Fruit fly (Drosophila melanogaster) whole organism, embryonic: Measurements from ENCODE around the gene Agpat3.

Source experiments
- Ada2b ChIP-seq: fragments of 200-800 bp; sonication (Bioruptor generic); IDR thresholded peaks from 2 replicates; pipeline ENCODE4 v1.3.6; 2022; ENCODE audit warnings: missing biosample characterization, missing genetic modification characterization
- Aef1 ChIP-seq: fragments of 200-800 bp; sonication (Bioruptor generic); IDR thresholded peaks from 3 replicates; pipeline ENCODE4 v1.3.6; 2022; ENCODE audit warnings: missing biosample characterization, missing genetic modification characterization
- Bdp1 ChIP-seq: fragments of 200-800 bp; sonication (Bioruptor generic); optimal IDR thresholded peaks from 3 replicates; lab custom pipeline; 2016; ENCODE audit warnings: missing biosample characterization, missing genetic modification characterization
- CG10209 ChIP-seq: fragments of 200-800 bp; sonication (Bioruptor generic); optimal IDR thresholded peaks from 3 replicates; lab custom pipeline; 2017; ENCODE audit warnings: missing biosample characterization, mild to moderate bottlenecking, missing genetic modification characterization, missing genetic modification reagents
- CG10431 ChIP-seq: fragments of 200-800 bp; sonication (Bioruptor generic); optimal IDR thresholded peaks from 3 replicates; lab custom pipeline; 2018; ENCODE audit warnings: missing biosample characterization, mild to moderate bottlenecking, missing genetic modification characterization
- CG10462 ChIP-seq: fragments of 200-800 bp; sonication (Bioruptor generic); optimal IDR thresholded peaks from 2 replicates; lab custom pipeline; 2016; ENCODE audit warnings: missing biosample characterization, missing genetic modification characterization
- CG10654 ChIP-seq: fragments of 200-800 bp; sonication (Bioruptor generic); optimal IDR thresholded peaks from 2 replicates; lab custom pipeline; 2016; ENCODE audit warnings: missing biosample characterization, missing genetic modification characterization
- CG11696 ChIP-seq: fragments of 200-800 bp; sonication (Bioruptor generic); IDR thresholded peaks from 2 replicates; pipeline ENCODE4 v1.3.6; 2022; ENCODE audit warnings: missing biosample characterization, missing genetic modification characterization
- CG12236 ChIP-seq: fragments of 200-800 bp; sonication (Bioruptor generic); optimal IDR thresholded peaks from 2 replicates; lab custom pipeline; 2016; ENCODE audit warnings: missing biosample characterization, missing genetic modification characterization
- CG1529 ChIP-seq: fragments of 200-800 bp; sonication (Bioruptor generic); optimal IDR thresholded peaks from 3 replicates; lab custom pipeline; 2018; ENCODE audit warnings: missing biosample characterization, missing genetic modification characterization
- CG1792 ChIP-seq: fragments of 200-800 bp; sonication (Bioruptor generic); optimal IDR thresholded peaks from 2 replicates; lab custom pipeline; 2016; ENCODE audit warnings: missing biosample characterization, missing genetic modification characterization
- CG18476 ChIP-seq: fragments of 200-800 bp; sonication (Bioruptor generic); optimal IDR thresholded peaks from 2 replicates; lab custom pipeline; 2016; ENCODE audit warnings: missing biosample characterization, mild to moderate bottlenecking, missing genetic modification characterization
- CG2678 ChIP-seq: fragments of 200-800 bp; sonication (Bioruptor generic); optimal IDR thresholded peaks from 3 replicates; lab custom pipeline; 2019; ENCODE audit warnings: missing biosample characterization, mild to moderate bottlenecking, missing genetic modification characterization, moderate library complexity
- CG3838 ChIP-seq: fragments of 200-800 bp; sonication (Bioruptor generic); optimal IDR thresholded peaks from 3 replicates; lab custom pipeline; 2016; ENCODE audit warnings: missing biosample characterization, missing genetic modification characterization
- CG4424 ChIP-seq: fragments of 200-800 bp; sonication (Bioruptor generic); optimal IDR thresholded peaks from 3 replicates; lab custom pipeline; 2016; ENCODE audit warnings: missing biosample characterization, missing genetic modification characterization
- CG4730 ChIP-seq: fragments of 200-800 bp; sonication (Bioruptor generic); IDR thresholded peaks from 2 replicates; pipeline ENCODE4 v1.3.6; 2022; ENCODE audit warnings: missing biosample characterization, missing genetic modification characterization
- CG5245 ChIP-seq: fragments of 200-800 bp; sonication (Bioruptor generic); optimal IDR thresholded peaks from 3 replicates; lab custom pipeline; 2016; ENCODE audit warnings: missing biosample characterization, missing genetic modification characterization
- CG6765 ChIP-seq: fragments of 200-800 bp; sonication (Bioruptor generic); optimal IDR thresholded peaks from 3 replicates; lab custom pipeline; 2017; ENCODE audit warnings: missing biosample characterization, mild to moderate bottlenecking, missing genetic modification characterization
- CG6813 ChIP-seq: fragments of 200-800 bp; sonication (Bioruptor generic); optimal IDR thresholded peaks from 2 replicates; lab custom pipeline; 2017; ENCODE audit warnings: missing biosample characterization, missing genetic modification characterization, mild to moderate bottlenecking, moderate library complexity, missing genetic modification reagents
- CG7271 ChIP-seq: fragments of 200-800 bp; sonication (Bioruptor generic); optimal IDR thresholded peaks from 2 replicates; lab custom pipeline; 2018; ENCODE audit warnings: missing biosample characterization, mild to moderate bottlenecking, missing genetic modification characterization, moderate library complexity
- CG7556 ChIP-seq: fragments of 200-800 bp; sonication (Bioruptor generic); optimal IDR thresholded peaks from 2 replicates; lab custom pipeline; 2017; ENCODE audit warnings: missing biosample characterization, mild to moderate bottlenecking, missing genetic modification characterization
- CG8765 ChIP-seq: fragments of 200-800 bp; sonication (Bioruptor generic); IDR thresholded peaks from 2 replicates; pipeline ENCODE4 v1.3.6; 2022; ENCODE audit warnings: missing biosample characterization, missing genetic modification characterization
- CG8944 ChIP-seq: fragments of 200-800 bp; sonication (Bioruptor generic); optimal IDR thresholded peaks from 3 replicates; lab custom pipeline; 2016; ENCODE audit warnings: missing biosample characterization, missing genetic modification characterization
- CG9437 ChIP-seq: fragments of 200-800 bp; sonication (Bioruptor generic); optimal IDR thresholded peaks from 2 replicates; lab custom pipeline; 2018; ENCODE audit warnings: missing biosample characterization, mild to moderate bottlenecking, missing genetic modification characterization
- CHES-1-like ChIP-seq: fragments of 200-800 bp; sonication (Bioruptor generic); optimal IDR thresholded peaks from 2 replicates; lab custom pipeline; 2016; ENCODE audit warnings: missing biosample characterization, missing genetic modification characterization
- Chrac-16 ChIP-seq: fragments of 200-800 bp; sonication (Bioruptor generic); optimal IDR thresholded peaks from 3 replicates; lab custom pipeline; 2016; ENCODE audit warnings: missing biosample characterization, missing genetic modification characterization
- Dfd ChIP-seq, 2 experiments: fragments of >200 bp; optimal IDR thresholded peaks; 2 replicates each; lab custom pipeline; 2017; ENCODE audit warnings: missing biosample characterization in 2 of 2, missing genetic modification characterization in 2 of 2
- Hr39 ChIP-seq: fragments of >200 bp; optimal IDR thresholded peaks from 2 replicates; lab custom pipeline; 2017
- Jarid2 ChIP-seq: fragments of 200-800 bp; sonication (Bioruptor generic); optimal IDR thresholded peaks from 3 replicates; lab custom pipeline; 2017; ENCODE audit warnings: mild to moderate bottlenecking, missing biosample characterization, missing genetic modification reagents, missing genetic modification characterization
- Lhr ChIP-seq: fragments of 200-800 bp; sonication (Bioruptor generic); optimal IDR thresholded peaks from 3 replicates; lab custom pipeline; 2017; ENCODE audit warnings: mild to moderate bottlenecking, missing biosample characterization, missing genetic modification reagents, missing genetic modification characterization
- Mad ChIP-seq: fragments of 200-800 bp; sonication (Bioruptor generic); optimal IDR thresholded peaks from 2 replicates; lab custom pipeline; 2016; ENCODE audit warnings: missing biosample characterization, missing genetic modification characterization
- Taf1 ChIP-seq: fragments of 200-800 bp; sonication (Bioruptor generic); IDR thresholded peaks from 2 replicates; pipeline ENCODE4 v1.3.6; 2022; ENCODE audit warnings: missing biosample characterization, missing genetic modification characterization
- Vsx1 ChIP-seq: fragments of 200-800 bp; sonication (Bioruptor generic); optimal IDR thresholded peaks from 2 replicates; lab custom pipeline; 2017; ENCODE audit warnings: missing biosample characterization, mild to moderate bottlenecking, missing genetic modification characterization, missing genetic modification reagents
- YL-1 ChIP-seq: fragments of 200-800 bp; sonication (Bioruptor generic); optimal IDR thresholded peaks from 3 replicates; lab custom pipeline; 2017; ENCODE audit warnings: missing biosample characterization, mild to moderate bottlenecking, missing genetic modification characterization
- br ChIP-seq: fragments of >200 bp; optimal IDR thresholded peaks from 2 replicates; lab custom pipeline; 2017
- caup ChIP-seq: fragments of 200-800 bp; sonication (Bioruptor generic); optimal IDR thresholded peaks from 3 replicates; lab custom pipeline; 2017; ENCODE audit warnings: missing biosample characterization, mild to moderate bottlenecking, missing genetic modification characterization, moderate library complexity; ENCODE audit not compliant: severe bottlenecking
- dimm ChIP-seq: fragments of 200-800 bp; sonication (Bioruptor generic); IDR thresholded peaks from 2 replicates; pipeline ENCODE4 v1.3.6; 2022; ENCODE audit warnings: missing biosample characterization, missing genetic modification characterization
- emc ChIP-seq: fragments of 200-800 bp; sonication (Bioruptor generic); optimal IDR thresholded peaks from 2 replicates; lab custom pipeline; 2016; ENCODE audit warnings: missing biosample characterization, missing genetic modification characterization
- h ChIP-seq: fragments of >200 bp; optimal IDR thresholded peaks from 2 replicates; lab custom pipeline; 2017
- ham ChIP-seq: fragments of 200-800 bp; sonication (Bioruptor generic); IDR thresholded peaks from 2 replicates; pipeline ENCODE4 v1.3.6; 2022; ENCODE audit warnings: missing biosample characterization, missing genetic modification characterization
- ind ChIP-seq: fragments of 200-800 bp; sonication (Bioruptor generic); optimal IDR thresholded peaks from 3 replicates; lab custom pipeline; 2016; ENCODE audit warnings: missing biosample characterization, missing genetic modification characterization
- lola ChIP-seq, 3 experiments: fragments of >200 bp in 2 of 3; fragments of 200-800 bp in 1 of 3; sonication (Bioruptor generic) in 1 of 3; optimal IDR thresholded peaks; 2 replicates each; lab custom pipeline; 2017 to 2019; ENCODE audit warnings: missing biosample characterization in 3 of 3, missing genetic modification characterization in 3 of 3, mild to moderate bottlenecking in 1 of 3, moderate library complexity in 1 of 3
- mam ChIP-seq: fragments of 200-800 bp; sonication (Bioruptor generic); optimal IDR thresholded peaks from 3 replicates; lab custom pipeline; 2016; ENCODE audit warnings: missing biosample characterization, missing genetic modification characterization
- nerfin-2 ChIP-seq: fragments of 200-800 bp; sonication (Bioruptor generic); IDR thresholded peaks from 2 replicates; pipeline ENCODE4 v1.3.6; 2022; ENCODE audit warnings: missing biosample characterization, missing genetic modification characterization; ENCODE audit not compliant: partially characterized antibody
- psq ChIP-seq: fragments of 200-800 bp; sonication (Bioruptor generic); optimal IDR thresholded peaks from 2 replicates; lab custom pipeline; 2017; ENCODE audit warnings: missing biosample characterization, missing genetic modification characterization
- salm ChIP-seq: fragments of 200-800 bp; sonication (Bioruptor generic); optimal IDR thresholded peaks from 2 replicates; lab custom pipeline; 2018; ENCODE audit warnings: missing biosample characterization, mild to moderate bottlenecking, missing genetic modification characterization
- sim ChIP-seq: fragments of 200-800 bp; sonication (Bioruptor generic); IDR thresholded peaks from 2 replicates; pipeline ENCODE4 v1.3.6; 2022; ENCODE audit warnings: missing biosample characterization, missing genetic modification characterization
- slbo ChIP-seq: fragments of 200-800 bp; sonication (Bioruptor generic); IDR thresholded peaks from 2 replicates; pipeline ENCODE4 v1.3.6; 2022; ENCODE audit warnings: missing biosample characterization, missing genetic modification characterization
- sna ChIP-seq: fragments of 200-800 bp; sonication (Bioruptor generic); IDR thresholded peaks from 2 replicates; pipeline ENCODE4 v1.3.6; 2022; ENCODE audit warnings: missing biosample characterization, missing genetic modification characterization; ENCODE audit not compliant: partially characterized antibody
- sob ChIP-seq: fragments of 200-800 bp; sonication (Bioruptor generic); IDR thresholded peaks from 2 replicates; pipeline ENCODE4 v1.3.6; 2022; ENCODE audit warnings: missing biosample characterization, missing genetic modification characterization
- tx ChIP-seq: fragments of 200-800 bp; sonication (Bioruptor generic); optimal IDR thresholded peaks from 2 replicates; lab custom pipeline; 2016; ENCODE audit warnings: missing biosample characterization, missing genetic modification characterization

The Agpat3 gene

DNA sequence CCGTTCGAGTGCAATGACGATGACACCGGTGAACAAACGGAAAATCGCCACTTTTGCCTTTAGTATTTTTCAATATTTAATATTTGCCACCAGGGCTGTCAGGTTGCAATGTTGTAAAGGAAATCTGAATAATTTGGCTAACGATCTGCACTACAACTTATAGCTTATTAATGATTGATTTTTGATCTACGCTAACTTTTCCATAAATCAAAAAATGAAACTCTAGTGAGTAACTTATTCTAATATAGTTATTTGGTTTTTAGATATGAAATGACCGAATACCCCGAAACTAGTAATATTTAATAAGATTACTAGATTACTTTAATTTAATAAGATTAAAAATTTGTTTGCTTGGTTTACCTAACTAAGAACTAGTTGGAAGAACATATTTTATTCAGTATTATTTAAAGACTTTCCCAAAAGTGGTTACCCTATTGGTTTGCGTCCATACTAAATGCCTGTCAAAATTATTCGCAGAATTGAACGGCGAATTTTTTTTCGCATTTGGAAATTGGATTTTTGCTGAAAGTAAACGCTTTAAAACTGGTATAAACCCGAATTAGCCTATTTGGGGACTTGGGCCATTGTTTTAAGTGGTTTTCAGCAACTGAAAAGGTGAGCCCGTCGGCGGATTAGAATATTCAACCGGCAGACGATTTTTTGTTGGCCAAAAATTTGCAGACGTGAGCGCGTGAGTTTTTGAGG lies at the start of gene Agpat3, which contains the start of gene RAF2 (continued):
- TF ChIP-seq ind (GFP tag; lab: Kevin White, UChicago), result peak; percentile 54
- no peak for TF ChIP-seq Dfd (GFP tag; optimal IDR thresholded peaks at IDR 0.05; lab: Kevin White, UChicago)
- no peak for TF ChIP-seq CG6765 (GFP tag; lab: Kevin White, UChicago)
- no peak for TF ChIP-seq CG7271 (tag; lab: Kevin White, UChicago)
- TF ChIP-seq Lhr, result peak; percentile 22
- no peak for TF ChIP-seq br (lab: Kevin White, UChicago)
- TF ChIP-seq Taf1 (GFP tag; lab: Robert Waterston, UW), result no peak
- no peak for TF ChIP-seq Hr39 (lab: Kevin White, UChicago)
- peak; percentile 50 for TF ChIP-seq CG2678 (tag; lab: Kevin White, UChicago)
- TF ChIP-seq CG3838 (GFP tag; lab: Kevin White, UChicago), result no peak
- no peak for TF ChIP-seq CG12236 (GFP tag; lab: Kevin White, UChicago)
- no peak for TF ChIP-seq salm
- TF ChIP-seq CG1529 (GFP tag; lab: Kevin White, UChicago), result no peak
- TF ChIP-seq YL-1 (GFP tag; lab: Kevin White, UChicago), result no peak
- peak; percentile 14 for TF ChIP-seq CG18476 (GFP tag; lab: Kevin White, UChicago)
- peak; percentile 54; the same call in 1 of the 2 replicates for TF ChIP-seq sob (GFP tag; lab: Robert Waterston, UW)
- 0 out of 2 replicates have a peak, but pooled peaks have one; percentile 25 for TF ChIP-seq CG8765 (GFP tag; lab: Robert Waterston, UW)
- peak; percentile 6 for TF ChIP-seq CG8944 (GFP tag; lab: Kevin White, UChicago)
- TF ChIP-seq emc (GFP tag; lab: Kevin White, UChicago), result no peak
- TF ChIP-seq CG9437 (GFP tag; lab: Kevin White, UChicago), result peak; percentile 42
- peak; percentile 77 for TF ChIP-seq slbo (GFP tag; lab: Robert Waterston, UW)
- peak; percentile 42 for TF ChIP-seq mam (GFP tag; lab: Kevin White, UChicago)
- TF ChIP-seq Aef1 (GFP tag; lab: Robert Waterston, UW), result peak; percentile 38
- TF ChIP-seq sna (GFP tag; lab: Robert Waterston, UW), result no peak
- TF ChIP-seq CG5245 (GFP tag; lab: Kevin White, UChicago), result no peak
- peak; percentile 66 for TF ChIP-seq Chrac-16 (GFP tag; lab: Kevin White, UChicago)
- TF ChIP-seq dimm (GFP tag; lab: Robert Waterston, UW), result no peak
- TF ChIP-seq CG10431, result no peak
- TF ChIP-seq psq (GFP tag; lab: Kevin White, UChicago), result no peak
- TF ChIP-seq CG10654, result peak; percentile 12
- TF ChIP-seq Jarid2 (GFP tag; lab: Kevin White, UChicago), result no peak
- TF ChIP-seq tx (GFP tag; lab: Kevin White, UChicago), result no peak
- no peak for TF ChIP-seq CG6813 (GFP tag; lab: Kevin White, UChicago)
- TF ChIP-seq CG4730 (GFP tag; lab: Robert Waterston, UW), result peak; percentile 11; the same call in 1 of the 2 replicates
- no peak for TF ChIP-seq Vsx1
- TF ChIP-seq sim, result no peak
- no peak for TF ChIP-seq CG1792 (GFP tag; lab: Kevin White, UChicago)
- TF ChIP-seq lola (GFP tag; optimal IDR thresholded peaks at IDR 0.05; lab: Kevin White, UChicago), result peak in 2 of 3 experiments; percentile 36 to 59
- no peak for TF ChIP-seq Bdp1 (GFP tag; lab: Kevin White, UChicago)
- no peak for TF ChIP-seq h (lab: Kevin White, UChicago)
- TF ChIP-seq CG7556 (GFP tag; lab: Kevin White, UChicago), result no peak
- no peak for TF ChIP-seq Mad (GFP tag; lab: Kevin White, UChicago)
- TF ChIP-seq ham, result no peak
- TF ChIP-seq CHES-1-like (GFP tag; lab: Kevin White, UChicago), result peak; percentile 20
- no peak for TF ChIP-seq nerfin-2 (GFP tag; lab: Robert Waterston, UW)
- TF ChIP-seq CG4424 (GFP tag; lab: Kevin White, UChicago), result peak; percentile 28
- no peak for TF ChIP-seq CG10462 (GFP tag; lab: Kevin White, UChicago)
- no peak for TF ChIP-seq CG11696 (GFP tag; lab: Robert Waterston, UW)
- no peak for TF ChIP-seq caup (GFP tag; lab: Kevin White, UChicago)
- TF ChIP-seq Ada2b (GFP tag; lab: Robert Waterston, UW), result no peak
- TF ChIP-seq CG10209 (GFP tag; lab: Kevin White, UChicago), result peak; percentile 31
